Worm (Caenorhabditis elegans) whole organism, L2 larva: ENCODE measurements around the gene K08D8.6.
A peak's percentile ranks its signal among the peaks of the same experiment; 100 is the strongest.

Experiments used
- F13H6.1 ChIP-seq: sonication (generic microtip); optimal IDR thresholded peaks from 2 replicates; lab custom pipeline; 2016; ENCODE audit warnings: missing genetic modification characterization, missing compliant biosample characterization
- ZK546.5 ChIP-seq: sonication (generic microtip); optimal IDR thresholded peaks from 2 replicates; lab custom pipeline; 2017; ENCODE audit warnings: missing biosample characterization, missing genetic modification characterization
- alr-1 ChIP-seq: fragments of 150-350 bp; optimal IDR thresholded peaks from 2 replicates; lab custom pipeline; 2014; ENCODE audit warnings: missing biosample characterization, missing genetic modification characterization
- aly-2 ChIP-seq: fragments of 150-350 bp; optimal IDR thresholded peaks from 2 replicates; lab custom pipeline; 2014; ENCODE audit warnings: missing biosample characterization, missing genetic modification characterization
- ceh-16 ChIP-seq: fragments of 150-350 bp; optimal IDR thresholded peaks from 2 replicates; lab custom pipeline; 2014; ENCODE audit warnings: missing biosample characterization, missing genetic modification characterization
- ceh-82 ChIP-seq: fragments of 150-350 bp; optimal IDR thresholded peaks from 2 replicates; lab custom pipeline; 2014; ENCODE audit warnings: missing biosample characterization, missing genetic modification characterization
- crh-2 ChIP-seq: sonication (generic microtip); optimal IDR thresholded peaks from 2 replicates; lab custom pipeline; 2017; ENCODE audit warnings: missing biosample characterization, missing genetic modification characterization
- elt-1 ChIP-seq: fragments of 150-350 bp; optimal IDR thresholded peaks from 2 replicates; lab custom pipeline; 2014; ENCODE audit warnings: missing biosample characterization, missing genetic modification characterization
- elt-3 ChIP-seq: sonication (generic microtip); optimal IDR thresholded peaks from 2 replicates; lab custom pipeline; 2017; ENCODE audit warnings: missing biosample characterization, missing genetic modification characterization
- fos-1 ChIP-seq: fragments of 150-350 bp; optimal IDR thresholded peaks from 2 replicates; lab custom pipeline; 2014; ENCODE audit warnings: missing biosample characterization, missing genetic modification characterization
- lin-13 ChIP-seq: fragments of 150-350 bp; optimal IDR thresholded peaks from 2 replicates; lab custom pipeline; 2014; ENCODE audit warnings: missing biosample characterization, missing genetic modification reagents, missing genetic modification characterization
- lin-39 ChIP-seq: fragments of 150-350 bp; optimal IDR thresholded peaks from 2 replicates; lab custom pipeline; 2014; ENCODE audit warnings: missing biosample characterization, missing genetic modification reagents, missing genetic modification characterization
- lsy-2 ChIP-seq, 2 experiments: fragments of 150-350 bp in 1 of 2; sonication (generic microtip) in 1 of 2; optimal IDR thresholded peaks; 2 replicates each; lab custom pipeline; 2014 to 2017; ENCODE audit warnings: missing biosample characterization in 2 of 2, missing genetic modification characterization in 2 of 2
- mab-5 ChIP-seq: fragments of 150-350 bp; optimal IDR thresholded peaks from 2 replicates; lab custom pipeline; 2014; ENCODE audit warnings: missing biosample characterization, missing genetic modification characterization
- mbf-1 ChIP-seq: sonication (generic microtip); optimal IDR thresholded peaks from 2 replicates; lab custom pipeline; 2017; ENCODE audit warnings: missing biosample characterization, missing genetic modification characterization
- nhr-10 ChIP-seq: sonication (generic microtip); optimal IDR thresholded peaks from 2 replicates; lab custom pipeline; 2017; ENCODE audit warnings: missing biosample characterization, missing genetic modification characterization
- nhr-129 ChIP-seq: fragments of 150-350 bp; optimal IDR thresholded peaks from 2 replicates; lab custom pipeline; 2014; ENCODE audit warnings: missing biosample characterization, missing genetic modification characterization
- peb-1 ChIP-seq: fragments of 150-350 bp; optimal IDR thresholded peaks from 2 replicates; lab custom pipeline; 2014; ENCODE audit warnings: missing biosample characterization, missing genetic modification characterization
- skn-1 ChIP-seq: sonication (generic microtip); optimal IDR thresholded peaks from 2 replicates; lab custom pipeline; 2017; ENCODE audit warnings: missing biosample characterization, missing genetic modification characterization
- sma-9 ChIP-seq, 2 experiments: fragments of 150-350 bp in 1 of 2; sonication (generic microtip) in 1 of 2; optimal IDR thresholded peaks; 2 replicates each; lab custom pipeline; 2014 to 2016; ENCODE audit warnings: missing genetic modification characterization in 2 of 2, mild to moderate bottlenecking in 1 of 2, missing biosample characterization in 1 of 2, missing compliant biosample characterization in 1 of 2, missing genetic modification reagents in 1 of 2, moderate library complexity in 1 of 2
- snpc-4 ChIP-seq: fragments of 150-350 bp; optimal IDR thresholded peaks from 2 replicates; lab custom pipeline; 2014; ENCODE audit warnings: missing biosample characterization, missing genetic modification characterization
- unc-39 ChIP-seq: fragments of 150-350 bp; optimal IDR thresholded peaks from 2 replicates; lab custom pipeline; 2014; ENCODE audit warnings: missing biosample characterization, missing genetic modification characterization
- unc-55 ChIP-seq: fragments of 150-350 bp; sonication (generic microtip); optimal IDR thresholded peaks from 3 replicates; lab custom pipeline; 2014; ENCODE audit warnings: missing biosample characterization, missing genetic modification reagents, missing genetic modification characterization
- unc-62 ChIP-seq: fragments of 150-350 bp; optimal IDR thresholded peaks from 2 replicates; lab custom pipeline; 2014; ENCODE audit warnings: missing biosample characterization, missing genetic modification reagents, missing genetic modification characterization
- zag-1 ChIP-seq: fragments of 150-350 bp; optimal IDR thresholded peaks from 2 replicates; lab custom pipeline; 2014; ENCODE audit warnings: missing biosample characterization, missing genetic modification characterization
- ztf-11 ChIP-seq: sonication (generic microtip); optimal IDR thresholded peaks from 2 replicates; lab custom pipeline; 2017; ENCODE audit warnings: missing biosample characterization, missing genetic modification characterization

Gene K08D8.6

ce11 chrIV:12898823-12899222 is 8.5 kb upstream of the K08D8.6 start:
- TF ChIP-seq F13H6.1 = no peak
- no peak for TF ChIP-seq snpc-4 (tag; lab: Kevin White, UChicago)
- TF ChIP-seq lsy-2 (tag; optimal IDR thresholded peaks at IDR 0.05; lab: Kevin White, UChicago) = no peak
- TF ChIP-seq unc-62 = no peak
- TF ChIP-seq lin-13 (GFP tag; lab: Kevin White, UChicago) = no peak
- TF ChIP-seq nhr-10 (tag; lab: Kevin White, UChicago) = no peak
- no peak for TF ChIP-seq ztf-11 (tag; lab: Kevin White, UChicago)
- TF ChIP-seq ceh-82 (tag; lab: Kevin White, UChicago) = no peak

DNA sequence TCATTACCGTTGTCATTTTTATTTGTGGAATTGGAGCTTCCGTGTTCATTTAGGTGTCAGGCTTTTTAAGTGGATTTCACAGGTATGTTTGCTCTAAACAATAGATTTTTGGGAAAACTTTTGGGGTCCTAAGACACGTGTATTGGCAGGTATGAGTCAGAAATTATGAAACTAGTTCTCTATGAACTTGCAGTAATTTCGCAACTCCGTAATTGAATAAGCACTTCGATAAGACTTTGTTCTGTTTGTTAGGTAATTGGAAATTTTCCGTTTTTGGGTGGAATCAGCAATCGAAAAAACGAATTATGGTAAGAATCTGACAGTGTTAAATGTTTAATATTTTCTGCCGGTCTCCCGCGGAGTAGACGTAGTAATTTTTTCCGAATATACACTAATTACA is 6.8 kb upstream of the K08D8.6 start:
- TF ChIP-seq lsy-2 (tag; optimal IDR thresholded peaks at IDR 0.05; lab: Kevin White, UChicago) = no peak
- TF ChIP-seq, all 48 proteins: peak for 0

DNA sequence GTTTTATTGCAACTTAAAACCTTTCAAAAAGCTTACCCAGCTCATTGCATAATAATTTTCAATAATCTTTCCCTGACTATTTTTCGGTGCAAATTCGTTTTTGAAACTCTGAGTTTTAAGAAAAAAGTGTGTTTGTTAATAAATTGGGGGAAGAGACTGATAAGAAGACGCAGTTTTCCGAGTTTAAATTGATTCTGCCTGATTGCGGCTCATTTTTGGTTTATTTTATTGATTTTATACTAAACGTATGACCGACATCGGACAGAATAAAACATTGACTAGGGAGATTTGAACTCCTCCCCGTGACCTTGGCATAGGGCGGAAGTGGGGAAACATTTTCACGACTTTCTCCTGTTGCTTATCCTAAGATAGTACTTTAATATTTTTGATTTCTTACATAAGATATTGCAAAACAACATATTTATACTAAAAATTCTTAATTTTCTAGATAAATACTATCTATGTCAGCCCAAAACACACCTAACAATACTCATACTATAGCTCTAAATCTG is 6.1 kb upstream of the K08D8.6 start, which contains the start of gene K08D8.7:
K08D8.7 (plus strand) TSS at position 462 of the 512 bp plus-strand sequence.
- TF ChIP-seq elt-1 = no peak
- TF ChIP-seq lin-13 (GFP tag; lab: Kevin White, UChicago) = no peak
- peak; percentile 70 for TF ChIP-seq fos-1

DNA sequence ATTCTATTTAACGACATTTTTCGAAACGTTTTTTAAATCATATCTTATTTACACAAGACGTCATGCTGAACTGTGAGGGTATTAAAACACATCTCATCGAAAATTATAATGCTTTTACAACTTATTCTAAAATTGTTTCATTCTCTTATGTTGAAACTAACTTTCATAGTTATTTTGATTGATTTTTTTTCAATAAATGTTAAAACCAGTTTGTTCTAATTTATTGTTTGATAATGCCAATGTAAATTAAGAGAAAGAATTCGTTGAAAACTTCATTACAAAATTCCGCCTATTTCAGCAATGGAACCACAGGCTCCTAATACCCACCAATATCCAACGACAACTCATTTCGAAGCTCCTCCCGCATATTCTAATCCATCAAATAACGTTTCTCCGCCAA is 4.7 kb upstream of the K08D8.6 start, which contains the start of gene K08D8.11:
K08D8.11 (plus strand) TSS at position 301 of the 400 bp plus-strand sequence.
- no peak for TF ChIP-seq sma-9 (GFP tag; optimal IDR thresholded peaks at IDR 0.05; lab: Kevin White, UChicago)
- TF ChIP-seq sma-9 (tag; optimal IDR thresholded peaks at IDR 0.05; lab: Kevin White, UChicago) = no peak
- TF ChIP-seq snpc-4 (tag; lab: Kevin White, UChicago) = no peak
- no peak for TF ChIP-seq peb-1 (tag; lab: Kevin White, UChicago)
- no peak for TF ChIP-seq mbf-1 (tag; lab: Kevin White, UChicago)
- no peak for TF ChIP-seq unc-55 (GFP tag; lab: Kevin White, UChicago)
- TF ChIP-seq aly-2 = no peak
- TF ChIP-seq ZK546.5 (tag; lab: Kevin White, UChicago) = no peak
- TF ChIP-seq, all 48 proteins: peak for 0

DNA sequence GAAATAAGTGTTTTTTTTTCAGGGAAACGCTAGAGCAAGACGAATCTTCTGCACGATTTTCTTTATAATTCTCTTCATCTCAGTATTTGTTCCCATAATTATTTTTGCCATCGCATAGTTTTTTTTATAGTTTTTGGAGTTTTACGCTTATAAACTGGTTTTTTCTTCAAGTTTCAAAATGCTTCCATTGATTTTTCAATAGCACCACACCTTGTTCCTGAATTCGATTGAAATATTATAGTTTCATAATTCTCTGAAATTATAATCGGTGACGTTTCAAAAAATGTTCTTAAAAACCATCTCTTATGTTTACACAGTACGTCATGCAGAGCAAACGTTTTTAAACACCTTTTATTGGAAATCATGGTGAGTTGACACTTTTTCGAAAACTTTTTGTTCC is 2.9 kb upstream of the K08D8.6 start, which contains the start of gene K08D8.12:
K08D8.12 (plus strand) TSS at position 301 of the 400 bp plus-strand sequence.
- TF ChIP-seq ZK546.5 (tag; lab: Kevin White, UChicago) = no peak
- no peak for TF ChIP-seq alr-1
- no peak for TF ChIP-seq unc-39
- no peak for TF ChIP-seq unc-62
- no peak for TF ChIP-seq ceh-16
- TF ChIP-seq unc-55 (GFP tag; lab: Kevin White, UChicago) = no peak
- TF ChIP-seq mbf-1 (tag; lab: Kevin White, UChicago) = no peak
- TF ChIP-seq, all 48 proteins: peak for 0

DNA sequence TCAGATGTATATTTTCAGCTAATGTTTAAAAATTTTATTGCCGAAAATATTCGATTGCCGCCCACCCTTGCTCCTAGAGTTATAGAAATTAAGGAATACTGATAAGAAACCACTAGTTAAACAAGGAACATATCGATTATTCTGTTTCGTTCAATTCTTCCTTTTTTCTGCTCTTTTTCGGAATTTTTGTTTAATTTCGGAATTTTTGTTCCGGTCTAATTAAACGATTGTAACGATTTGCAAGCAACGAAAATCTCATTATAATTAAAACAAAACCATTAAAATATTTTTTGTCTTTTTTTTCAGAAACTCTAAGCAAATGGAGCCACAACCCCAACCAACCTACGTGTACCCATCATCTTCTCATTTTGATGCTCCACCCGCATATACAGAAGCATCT is 1.9 kb upstream of the K08D8.6 start, which contains the start of gene K08D8.1:
K08D8.1 (plus strand) TSS at position 301 of the 400 bp plus-strand sequence.
- TF ChIP-seq aly-2 (no peak), crh-2 (tag; lab: Kevin White, UChicago) (no peak), F13H6.1 (no peak), nhr-129 (tag; lab: Kevin White, UChicago) (no peak), lin-39 (tag; lab: Kevin White, UChicago) (no peak), ZK546.5 (tag; lab: Kevin White, UChicago) (no peak), zag-1 (tag; lab: Kevin White, UChicago) (no peak)

ce11 chrIV:12891080-12891479 is 772 bp upstream of the K08D8.6 start:
- TF ChIP-seq unc-55 (GFP tag; lab: Kevin White, UChicago) (no peak), skn-1 (tag; lab: Kevin White, UChicago) (no peak), sma-9 (GFP tag; optimal IDR thresholded peaks at IDR 0.05; lab: Kevin White, UChicago) (peak; percentile 89), sma-9 (tag; optimal IDR thresholded peaks at IDR 0.05; lab: Kevin White, UChicago) (no peak), fos-1 (peak; percentile 45)

ce11 chrIV:12886012-12886411 is 4.3 kb downstream of the K08D8.6 start:
- TF ChIP-seq sma-9 (GFP tag; optimal IDR thresholded peaks at IDR 0.05; lab: Kevin White, UChicago) = no peak
- TF ChIP-seq sma-9 (tag; optimal IDR thresholded peaks at IDR 0.05; lab: Kevin White, UChicago) = no peak
- no peak for TF ChIP-seq lin-39 (tag; lab: Kevin White, UChicago)
- TF ChIP-seq mbf-1 (tag; lab: Kevin White, UChicago) = no peak
- no peak for TF ChIP-seq mab-5 (tag; lab: Kevin White, UChicago)
- no peak for TF ChIP-seq alr-1
- peak; percentile 67 for TF ChIP-seq fos-1
- TF ChIP-seq elt-3 = no peak
